Fruit fly (Drosophila melanogaster): ENCODE data around the gene Muc68Ca.

Gene Muc68Ca

dm6 chr3L:11648410-11648809 lies 28.5 kb upstream of the Muc68Ca start, which contains the start of the genes RIOK1 and Polr3H:
RIOK1 (minus strand) TSS chr3L:11648474.
Polr3H (plus strand) TSS chr3L:11648756.
- peak; percentile 37 for TF ChIP-seq CG8319 (GFP tag; optimal IDR thresholded peaks at IDR 0.05)
- peak; percentile 4 for TF ChIP-seq CG8632 (GFP tag; optimal IDR thresholded peaks at IDR 0.05)
- TF ChIP-seq lz (GFP tag; optimal IDR thresholded peaks at IDR 0.05), result peak; percentile 69
- peak; percentile 79 for TF ChIP-seq esn (GFP tag; optimal IDR thresholded peaks at IDR 0.05)
- peak; percentile 53 for TF ChIP-seq CG7368 (GFP tag; optimal IDR thresholded peaks at IDR 0.05)
- TF ChIP-seq topi (GFP tag; optimal IDR thresholded peaks at IDR 0.05), result no peak
- peak; percentile 55 for TF ChIP-seq CG11902 (GFP tag; optimal IDR thresholded peaks at IDR 0.05)
- TF ChIP-seq CG31627 (GFP tag; optimal IDR thresholded peaks at IDR 0.05), result peak; percentile 82
- peak; percentile 60 for TF ChIP-seq CG15336 (GFP tag; IDR thresholded peaks at IDR 0.05)
- TF ChIP-seq eg (GFP tag; IDR thresholded peaks at IDR 0.05), result peak; percentile 65
- TF ChIP-seq OdsH (GFP tag; optimal IDR thresholded peaks at IDR 0.05), result peak; percentile 79
- no peak for TF ChIP-seq Smox (GFP tag; optimal IDR thresholded peaks at IDR 0.05)
- TF ChIP-seq salr (GFP tag; optimal IDR thresholded peaks at IDR 0.05), result peak in 1 of 2 experiments; percentile 24
- peak; percentile 84 for TF ChIP-seq Sox14 (GFP tag; optimal IDR thresholded peaks at IDR 0.05)
- no peak for TF ChIP-seq Lpt (GFP tag; optimal IDR thresholded peaks at IDR 0.05)
- TF ChIP-seq CG6163 (GFP tag; IDR thresholded peaks at IDR 0.05), result no peak
- TF ChIP-seq Sox15 (GFP tag; optimal IDR thresholded peaks at IDR 0.05), result peak; percentile 58
- peak; percentile 49 for TF ChIP-seq CG11762 (GFP tag; optimal IDR thresholded peaks at IDR 0.05; ENCODE audit: insufficient read depth)
- TF ChIP-seq CG10631 (GFP tag; optimal IDR thresholded peaks at IDR 0.05), result peak; percentile 65
- TF ChIP-seq Met (GFP tag; optimal IDR thresholded peaks at IDR 0.05), result no peak
- TF ChIP-seq acj6 (GFP tag; optimal IDR thresholded peaks at IDR 0.05), result peak; percentile 73
- TF ChIP-seq fkh (GFP tag; optimal IDR thresholded peaks at IDR 0.05), result no peak
- TF ChIP-seq achi (GFP tag; optimal IDR thresholded peaks at IDR 0.05), result peak; percentile 70
- no peak for TF ChIP-seq Ets21C (GFP tag; optimal IDR thresholded peaks at IDR 0.05)
- TF ChIP-seq Sox102F (GFP tag; optimal IDR thresholded peaks at IDR 0.05), result peak; percentile 62
- TF ChIP-seq Hr39 (GFP tag; optimal IDR thresholded peaks at IDR 0.05), result peak; percentile 83

dm6 chr3L:11645933-11646332 lies 26.0 kb upstream of the Muc68Ca start, which contains the start of gene CG6071:
CG6071 (minus strand) TSS chr3L:11646033.
- TF ChIP-seq Sox102F (GFP tag; optimal IDR thresholded peaks at IDR 0.05) (no peak), vri (GFP tag; optimal IDR thresholded peaks at IDR 0.05) (no peak), CG11902 (GFP tag; optimal IDR thresholded peaks at IDR 0.05) (no peak), CG8319 (GFP tag; optimal IDR thresholded peaks at IDR 0.05) (no peak), salr (GFP tag; optimal IDR thresholded peaks at IDR 0.05) (no peak), cyc (GFP tag; optimal IDR thresholded peaks at IDR 0.05) (no peak), net (GFP tag; optimal IDR thresholded peaks at IDR 0.05) (no peak), eg (GFP tag; IDR thresholded peaks at IDR 0.05) (no peak), dsx (GFP tag; optimal IDR thresholded peaks at IDR 0.05; ENCODE audit: poor library complexity, severe bottlenecking) (no peak), Hr38 (GFP tag; optimal IDR thresholded peaks at IDR 0.05) (no peak), CG32006 (GFP tag; optimal IDR thresholded peaks at IDR 0.05) (no peak), CG3032 (tag; optimal IDR thresholded peaks at IDR 0.05) (no peak), Smox (GFP tag; optimal IDR thresholded peaks at IDR 0.05) (no peak), achi (GFP tag; optimal IDR thresholded peaks at IDR 0.05) (no peak)

dm6 chr3L:11636829-11637228 lies 16.9 kb upstream of the Muc68Ca start:
- TF ChIP-seq Eip93F (GFP tag; optimal IDR thresholded peaks at IDR 0.05) (no peak), Blimp-1 (GFP tag; optimal IDR thresholded peaks at IDR 0.05) (no peak), Sox102F (GFP tag; optimal IDR thresholded peaks at IDR 0.05) (no peak), CG10631 (GFP tag; optimal IDR thresholded peaks at IDR 0.05) (peak; percentile 19), CG11762 (GFP tag; optimal IDR thresholded peaks at IDR 0.05; ENCODE audit: insufficient read depth) (peak; percentile 2), CG7368 (GFP tag; optimal IDR thresholded peaks at IDR 0.05) (peak; percentile 10), eg (GFP tag; IDR thresholded peaks at IDR 0.05) (peak; percentile 66; the same call in 1 of the 3 replicates), acj6 (GFP tag; optimal IDR thresholded peaks at IDR 0.05) (peak; percentile 14), CG15336 (GFP tag; IDR thresholded peaks at IDR 0.05) (peak; percentile 57; the same call in 1 of the 2 replicates), Smox (GFP tag; optimal IDR thresholded peaks at IDR 0.05) (no peak), net (GFP tag; optimal IDR thresholded peaks at IDR 0.05) (peak; percentile 1), fd85E (GFP tag; optimal IDR thresholded peaks at IDR 0.05) (no peak), esn (GFP tag; optimal IDR thresholded peaks at IDR 0.05) (no peak), Gug (GFP tag; IDR thresholded peaks at IDR 0.05) (peak; percentile 43; the same call in 1 of the 2 replicates), CG6276 (GFP tag; optimal IDR thresholded peaks at IDR 0.05) (peak; percentile 15), CG4318 (GFP tag; optimal IDR thresholded peaks at IDR 0.05) (peak; percentile 17), CG6808 (GFP tag; optimal IDR thresholded peaks at IDR 0.05) (peak; percentile 1), CG6163 (GFP tag; IDR thresholded peaks at IDR 0.05) (peak; percentile 70; the same call in 2 of the 3 replicates), CG8119 (GFP tag; IDR thresholded peaks at IDR 0.05) (peak; percentile 62), CG1621 (tag; optimal IDR thresholded peaks at IDR 0.05) (no peak), CG6854 (GFP tag; optimal IDR thresholded peaks at IDR 0.05) (no peak), Ets21C (GFP tag; optimal IDR thresholded peaks at IDR 0.05) (no peak), salr (GFP tag; optimal IDR thresholded peaks at IDR 0.05) (no peak), Ets96B (tag; optimal IDR thresholded peaks at IDR 0.05) (no peak), CG34406 (GFP tag; optimal IDR thresholded peaks at IDR 0.05) (no peak), Sox15 (GFP tag; optimal IDR thresholded peaks at IDR 0.05) (no peak), CG3919 (GFP tag; optimal IDR thresholded peaks at IDR 0.05) (no peak)

Measured in whole organism, prepupa.